Fruit fly (Drosophila melanogaster) whole organism, embryonic: Measurements from ENCODE around the gene CG13671.
A peak's percentile ranks its signal among the peaks of the same experiment; 100 is the strongest.

Source experiments
- Ada2b ChIP-seq: fragments of 200-800 bp; sonication (Bioruptor generic); IDR thresholded peaks from 2 replicates; pipeline ENCODE4 v1.3.6; 2022; ENCODE audit warnings: missing biosample characterization, missing genetic modification characterization
- CG10147 ChIP-seq: fragments of 200-800 bp; sonication (Bioruptor generic); optimal IDR thresholded peaks from 2 replicates; lab custom pipeline; 2019; ENCODE audit warnings: missing biosample characterization, mild to moderate bottlenecking, missing genetic modification characterization, moderate library complexity
- CG14441 ChIP-seq: fragments of 200-800 bp; sonication (Bioruptor generic); IDR thresholded peaks from 2 replicates; pipeline ENCODE4 v1.3.6; 2022; ENCODE audit warnings: missing biosample characterization, missing genetic modification characterization
- CG14667 ChIP-seq: fragments of 200-800 bp; sonication (Bioruptor generic); IDR thresholded peaks from 2 replicates; pipeline ENCODE4 v1.3.6; 2022; ENCODE audit warnings: missing biosample characterization, missing genetic modification characterization
- CG15269 ChIP-seq: fragments of 200-800 bp; sonication (Bioruptor generic); optimal IDR thresholded peaks from 2 replicates; lab custom pipeline; 2018; ENCODE audit warnings: missing biosample characterization, mild to moderate bottlenecking, missing genetic modification characterization, moderate library complexity
- CG15696 ChIP-seq: fragments of 200-800 bp; sonication (Bioruptor generic); optimal IDR thresholded peaks from 2 replicates; lab custom pipeline; 2019; ENCODE audit warnings: missing biosample characterization, mild to moderate bottlenecking, missing genetic modification characterization, moderate library complexity
- CG16815 ChIP-seq: fragments of 200-800 bp; sonication (Bioruptor generic); optimal IDR thresholded peaks from 3 replicates; lab custom pipeline; 2017; ENCODE audit warnings: missing biosample characterization, mild to moderate bottlenecking, missing genetic modification characterization
- CG17186 ChIP-seq: fragments of 200-800 bp; sonication (Bioruptor generic); optimal IDR thresholded peaks from 3 replicates; lab custom pipeline; 2017; ENCODE audit warnings: missing biosample characterization, missing genetic modification reagents, missing genetic modification characterization
- CG17802 ChIP-seq: fragments of 200-800 bp; sonication (Bioruptor generic); optimal IDR thresholded peaks from 2 replicates; lab custom pipeline; 2018; ENCODE audit warnings: missing biosample characterization, mild to moderate bottlenecking, missing genetic modification characterization, moderate library complexity
- CG17829 ChIP-seq: fragments of 200-800 bp; optimal IDR thresholded peaks from 2 replicates; lab custom pipeline; 2019; ENCODE audit warnings: missing biosample characterization, mild to moderate bottlenecking, missing genetic modification characterization, moderate library complexity
- CG34422 ChIP-seq: fragments of 200-800 bp; sonication (Bioruptor generic); IDR thresholded peaks from 3 replicates; pipeline ENCODE4 v1.3.6; 2022; ENCODE audit warnings: missing biosample characterization, missing genetic modification characterization
- CG3847 ChIP-seq: fragments of 200-800 bp; sonication (Bioruptor generic); IDR thresholded peaks from 2 replicates; pipeline ENCODE4 v1.3.6; 2022; ENCODE audit warnings: missing biosample characterization, missing genetic modification characterization
- CG4404 ChIP-seq: fragments of 200-800 bp; sonication (Bioruptor generic); IDR thresholded peaks from 2 replicates; pipeline ENCODE4 v1.3.6; 2022; ENCODE audit warnings: missing biosample characterization, missing genetic modification characterization
- CG4820 ChIP-seq: fragments of 200-800 bp; sonication (Bioruptor generic); optimal IDR thresholded peaks from 3 replicates; lab custom pipeline; 2016; ENCODE audit warnings: missing biosample characterization, missing genetic modification characterization
- CG5245 ChIP-seq: fragments of 200-800 bp; sonication (Bioruptor generic); optimal IDR thresholded peaks from 3 replicates; lab custom pipeline; 2016; ENCODE audit warnings: missing biosample characterization, missing genetic modification characterization
- CG6791 ChIP-seq: fragments of 200-800 bp; sonication (Bioruptor generic); IDR thresholded peaks from 3 replicates; pipeline ENCODE4 v1.3.6; 2022; ENCODE audit warnings: missing biosample characterization, missing genetic modification characterization; ENCODE audit not compliant: partially characterized antibody
- CG6854 ChIP-seq: fragments of 200-800 bp; sonication (Bioruptor generic); optimal IDR thresholded peaks from 3 replicates; lab custom pipeline; 2017; ENCODE audit warnings: missing biosample characterization, mild to moderate bottlenecking, missing genetic modification characterization
- CG7928 ChIP-seq: fragments of 200-800 bp; sonication (Bioruptor generic); optimal IDR thresholded peaks from 2 replicates; lab custom pipeline; 2017; ENCODE audit warnings: missing biosample characterization, mild to moderate bottlenecking, missing genetic modification characterization
- CG8388 ChIP-seq: fragments of 200-800 bp; sonication (Bioruptor generic); optimal IDR thresholded peaks from 2 replicates; lab custom pipeline; 2019; ENCODE audit warnings: missing biosample characterization, mild to moderate bottlenecking, missing genetic modification characterization, moderate library complexity
- CG9797 ChIP-seq: fragments of 200-800 bp; sonication (Bioruptor generic); optimal IDR thresholded peaks from 3 replicates; lab custom pipeline; 2018; ENCODE audit warnings: missing biosample characterization, mild to moderate bottlenecking, missing genetic modification characterization
- CHES-1-like ChIP-seq: fragments of 200-800 bp; sonication (Bioruptor generic); optimal IDR thresholded peaks from 2 replicates; lab custom pipeline; 2016; ENCODE audit warnings: missing biosample characterization, missing genetic modification characterization
- Camta ChIP-seq: fragments of 200-800 bp; sonication (Bioruptor generic); optimal IDR thresholded peaks from 2 replicates; lab custom pipeline; 2016; ENCODE audit warnings: missing biosample characterization, missing genetic modification characterization
- Drgx ChIP-seq: fragments of 200-800 bp; sonication (Bioruptor generic); IDR thresholded peaks from 2 replicates; pipeline ENCODE4 v1.3.6; 2022; ENCODE audit warnings: missing biosample characterization, missing genetic modification characterization
- HLH4C ChIP-seq: fragments of 200-800 bp; sonication (Bioruptor generic); IDR thresholded peaks from 3 replicates; pipeline ENCODE4 v1.3.6; 2022; ENCODE audit warnings: missing biosample characterization, missing genetic modification characterization; ENCODE audit not compliant: partially characterized antibody
- Hand ChIP-seq: fragments of 200-800 bp; sonication (Bioruptor generic); optimal IDR thresholded peaks from 2 replicates; lab custom pipeline; 2017; ENCODE audit warnings: mild to moderate bottlenecking, missing biosample characterization, missing genetic modification reagents, missing genetic modification characterization
- Hmr ChIP-seq: fragments of 200-800 bp; sonication (Bioruptor generic); optimal IDR thresholded peaks from 3 replicates; lab custom pipeline; 2017; ENCODE audit warnings: mild to moderate bottlenecking, missing biosample characterization, missing genetic modification reagents, missing genetic modification characterization
- Hr3 ChIP-seq: fragments of 200-800 bp; sonication (Bioruptor generic); optimal IDR thresholded peaks from 3 replicates; lab custom pipeline; 2016; ENCODE audit warnings: missing biosample characterization, missing genetic modification characterization
- Hr78 ChIP-seq, 2 experiments: fragments of 200-800 bp in 1 of 2; fragments of >200 bp in 1 of 2; sonication (Bioruptor generic) in 1 of 2; optimal IDR thresholded peaks; 2 replicates each; lab custom pipeline; 2017 to 2019; ENCODE audit warnings: missing biosample characterization in 2 of 2, missing genetic modification characterization in 2 of 2, mild to moderate bottlenecking in 1 of 2, moderate library complexity in 1 of 2
- Jarid2 ChIP-seq: fragments of 200-800 bp; sonication (Bioruptor generic); optimal IDR thresholded peaks from 3 replicates; lab custom pipeline; 2017; ENCODE audit warnings: mild to moderate bottlenecking, missing biosample characterization, missing genetic modification reagents, missing genetic modification characterization
- Mad ChIP-seq: fragments of 200-800 bp; sonication (Bioruptor generic); optimal IDR thresholded peaks from 2 replicates; lab custom pipeline; 2016; ENCODE audit warnings: missing biosample characterization, missing genetic modification characterization
- Nf-YB ChIP-seq: fragments of 200-800 bp; sonication (Bioruptor generic); optimal IDR thresholded peaks from 3 replicates; lab custom pipeline; 2019; ENCODE audit warnings: missing biosample characterization, mild to moderate bottlenecking, missing genetic modification characterization, moderate library complexity
- PHDP ChIP-seq: fragments of 200-800 bp; sonication (Bioruptor generic); optimal IDR thresholded peaks from 3 replicates; lab custom pipeline; 2018; ENCODE audit warnings: missing biosample characterization, mild to moderate bottlenecking, missing genetic modification characterization, moderate library complexity
- Trl ChIP-seq, 3 experiments: fragments of >200 bp in 2 of 3; fragments of 200-800 bp in 1 of 3; sonication (Bioruptor generic) in 1 of 3; optimal IDR thresholded peaks; 2 replicates in 1 of 3; 3 replicates in 2 of 3; lab custom pipeline; 2016 to 2017; ENCODE audit warnings: missing biosample characterization in 1 of 3, missing genetic modification characterization in 1 of 3
- ab ChIP-seq: fragments of 200-800 bp; sonication (Bioruptor generic); optimal IDR thresholded peaks from 2 replicates; lab custom pipeline; 2016; ENCODE audit warnings: missing biosample characterization, missing genetic modification characterization
- abd-A ChIP-seq: fragments of 200-800 bp; sonication (Bioruptor generic); optimal IDR thresholded peaks from 3 replicates; lab custom pipeline; 2019; ENCODE audit warnings: missing biosample characterization, mild to moderate bottlenecking, missing genetic modification characterization, moderate library complexity
- ase ChIP-seq: fragments of 200-800 bp; sonication (Bioruptor generic); IDR thresholded peaks from 3 replicates; pipeline ENCODE4 v1.3.6; 2022; ENCODE audit warnings: missing biosample characterization, missing genetic modification characterization
- br ChIP-seq: fragments of >200 bp; optimal IDR thresholded peaks from 2 replicates; lab custom pipeline; 2017
- caup ChIP-seq: fragments of 200-800 bp; sonication (Bioruptor generic); optimal IDR thresholded peaks from 3 replicates; lab custom pipeline; 2017; ENCODE audit warnings: missing biosample characterization, mild to moderate bottlenecking, missing genetic modification characterization, moderate library complexity; ENCODE audit not compliant: severe bottlenecking
- cwo ChIP-seq: fragments of 200-800 bp; sonication (Bioruptor generic); optimal IDR thresholded peaks from 3 replicates; lab custom pipeline; 2017; ENCODE audit warnings: missing biosample characterization, missing genetic modification characterization, mild to moderate bottlenecking, moderate library complexity, missing genetic modification reagents
- esg ChIP-seq: fragments of 200-800 bp; sonication (Bioruptor generic); conservative IDR thresholded peaks from 2 replicates; pipeline ENCODE4 v1.3.6; 2022; ENCODE audit warnings: missing biosample characterization, missing genetic modification characterization
- fu2 ChIP-seq: fragments of 200-800 bp; sonication (Bioruptor generic); optimal IDR thresholded peaks from 2 replicates; lab custom pipeline; 2016; ENCODE audit warnings: missing biosample characterization, missing genetic modification characterization
- gem ChIP-seq: fragments of 200-800 bp; sonication (Bioruptor generic); optimal IDR thresholded peaks from 2 replicates; lab custom pipeline; 2019; ENCODE audit warnings: missing biosample characterization, mild to moderate bottlenecking, missing genetic modification characterization, moderate library complexity
- jumu ChIP-seq: fragments of 200-800 bp; sonication (Bioruptor generic); optimal IDR thresholded peaks from 3 replicates; lab custom pipeline; 2016; ENCODE audit warnings: missing biosample characterization, missing genetic modification characterization
- onecut ChIP-seq: fragments of 200-800 bp; sonication (Bioruptor generic); IDR thresholded peaks from 2 replicates; pipeline ENCODE4 v1.3.6; 2022; ENCODE audit warnings: missing biosample characterization, missing genetic modification characterization
- otp ChIP-seq: fragments of 200-800 bp; sonication (Bioruptor generic); IDR thresholded peaks from 3 replicates; pipeline ENCODE4, ENCODE4 v1.3.6; 2022; ENCODE audit warnings: missing biosample characterization, missing genetic modification characterization
- ranshi ChIP-seq: fragments of 200-800 bp; sonication (Bioruptor generic); IDR thresholded peaks from 2 replicates; pipeline ENCODE4 v1.3.6; 2022; ENCODE audit warnings: missing biosample characterization, missing genetic modification characterization
- rib ChIP-seq: fragments of 200-800 bp; sonication (Bioruptor generic); IDR thresholded peaks from 2 replicates; pipeline ENCODE4 v1.3.6; 2022; ENCODE audit warnings: missing biosample characterization, missing genetic modification characterization
- sim ChIP-seq: fragments of 200-800 bp; sonication (Bioruptor generic); IDR thresholded peaks from 2 replicates; pipeline ENCODE4 v1.3.6; 2022; ENCODE audit warnings: missing biosample characterization, missing genetic modification characterization

Gene CG13671

DNA sequence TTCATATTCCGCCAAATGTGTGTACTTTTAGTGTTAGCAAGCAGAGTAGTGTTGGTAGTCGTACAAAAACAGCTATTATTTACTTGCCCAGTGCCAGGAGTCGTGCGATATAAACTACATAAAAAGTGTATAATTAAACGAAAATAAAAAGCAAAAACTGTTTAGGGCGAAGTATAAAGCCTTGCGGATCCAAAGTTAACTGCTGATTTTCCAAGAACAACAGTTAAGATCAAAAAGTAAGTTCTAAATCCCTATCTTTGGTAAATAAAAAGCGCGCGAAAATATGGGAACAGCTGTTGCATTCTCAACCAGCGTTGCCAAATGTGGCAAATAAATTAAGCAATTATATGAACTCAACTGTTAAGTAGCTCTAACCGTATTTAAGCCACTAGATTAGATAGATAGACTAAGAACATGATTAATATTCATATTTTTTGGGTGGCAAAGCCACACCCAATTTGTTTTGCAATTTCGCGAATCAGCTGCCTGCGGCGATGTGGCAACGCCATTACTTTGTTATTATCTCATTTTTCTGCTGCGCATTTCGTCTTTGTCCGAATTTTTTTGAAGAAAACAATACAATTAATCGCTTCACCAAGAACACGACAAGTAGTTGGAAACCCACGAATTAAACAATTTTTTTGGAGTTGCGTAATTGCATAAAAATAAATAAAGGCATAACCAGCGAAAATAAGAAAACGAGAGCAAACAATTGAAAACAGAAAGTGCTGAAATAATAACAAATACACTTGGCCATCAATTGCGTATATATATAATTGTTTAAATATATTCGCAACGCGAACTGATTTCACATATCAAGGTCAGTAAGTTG is 40.6 kb downstream of the CG13671 start, which contains the start of the genes Prim1 and CG7083 (continued):
- no peak for TF ChIP-seq Nf-YB (GFP tag; lab: Kevin White, UChicago)
- TF ChIP-seq CG15696 (tag; lab: Kevin White, UChicago): peak; percentile 49
- TF ChIP-seq cwo (GFP tag; lab: Kevin White, UChicago): peak; percentile 21
- TF ChIP-seq jumu (GFP tag; lab: Kevin White, UChicago): peak; percentile 64
- no peak for TF ChIP-seq CG14441 (GFP tag; lab: Robert Waterston, UW)
- peak; percentile 23 for TF ChIP-seq CG4820 (GFP tag; lab: Kevin White, UChicago)
- TF ChIP-seq CG14667 (GFP tag; lab: Robert Waterston, UW): no peak
- TF ChIP-seq CG17802 (tag; lab: Kevin White, UChicago): no peak
- TF ChIP-seq CG7928: peak; percentile 10
- no peak for TF ChIP-seq CG16815 (GFP tag; lab: Kevin White, UChicago)
- peak; percentile 10 for TF ChIP-seq CG5245 (GFP tag; lab: Kevin White, UChicago)
- 0 out of 2 replicates have a peak, but pooled peaks have one; percentile 41 for TF ChIP-seq ranshi (GFP tag; lab: Robert Waterston, UW)
- no peak for TF ChIP-seq ase
- TF ChIP-seq Hr78 (GFP tag; optimal IDR thresholded peaks at IDR 0.05; lab: Kevin White, UChicago): no peak
- TF ChIP-seq Hr3 (GFP tag; lab: Kevin White, UChicago): peak; percentile 49
- TF ChIP-seq CG6854 (GFP tag; lab: Kevin White, UChicago): no peak
- peak; percentile 54 for TF ChIP-seq Hmr (GFP tag; lab: Kevin White, UChicago)
- TF ChIP-seq Mad (GFP tag; lab: Kevin White, UChicago): peak; percentile 53
- TF ChIP-seq Ada2b (GFP tag; lab: Robert Waterston, UW): peak; percentile 48; the same call in 1 of the 2 replicates
- peak; percentile 52 for TF ChIP-seq CG15269 (tag; lab: Kevin White, UChicago)
- 0 out of 2 replicates have a peak, but pooled peaks have one; percentile 13 for TF ChIP-seq Drgx (GFP tag; lab: Robert Waterston, UW)
- no peak; the same call in 1 of the 2 replicates for TF ChIP-seq CG3847 (GFP tag; lab: Robert Waterston, UW)
- TF ChIP-seq sim (GFP tag; lab: Robert Waterston, UW): no peak
- TF ChIP-seq onecut (GFP tag; lab: Robert Waterston, UW): peak; percentile 24; the same call in 1 of the 2 replicates
- peak; percentile 57 for TF ChIP-seq PHDP (tag; lab: Kevin White, UChicago)
- TF ChIP-seq CHES-1-like: peak; percentile 76
- peak; percentile 74 for TF ChIP-seq Camta (GFP tag; lab: Kevin White, UChicago)
- peak; percentile 81 for TF ChIP-seq CG17186 (GFP tag; lab: Kevin White, UChicago)
- TF ChIP-seq CG34422 (GFP tag; lab: Robert Waterston, UW): peak; percentile 79
- TF ChIP-seq CG9797 (GFP tag; lab: Kevin White, UChicago): peak; percentile 19
- no peak for TF ChIP-seq HLH4C (GFP tag; lab: Robert Waterston, UW)
- peak; percentile 89 for TF ChIP-seq rib
- peak; percentile 59 for TF ChIP-seq CG17829
- no peak for TF ChIP-seq ab (GFP tag; lab: Kevin White, UChicago)
- TF ChIP-seq CG6791 (GFP tag; lab: Robert Waterston, UW): no peak
- 0 out of 3 replicates have a peak, but pooled peaks have one; percentile 9 for TF ChIP-seq otp
- TF ChIP-seq CG8388 (GFP tag; lab: Kevin White, UChicago): peak; percentile 51
- no peak for TF ChIP-seq esg (GFP tag; lab: Robert Waterston, UW)
- TF ChIP-seq gem (tag; lab: Kevin White, UChicago): peak; percentile 71
- no peak for TF ChIP-seq br (lab: Kevin White, UChicago)
- TF ChIP-seq CG10147: peak; percentile 34
- TF ChIP-seq fu2 (GFP tag; lab: Kevin White, UChicago): peak; percentile 32
- TF ChIP-seq caup (GFP tag; lab: Kevin White, UChicago): peak; percentile 55
- no peak for TF ChIP-seq Hand (GFP tag; lab: Kevin White, UChicago)
- no peak for TF ChIP-seq CG4404 (GFP tag; lab: Robert Waterston, UW)
- no peak for TF ChIP-seq Jarid2 (GFP tag; lab: Kevin White, UChicago)
- no peak for TF ChIP-seq abd-A (tag; lab: Kevin White, UChicago)
- TF ChIP-seq Trl (optimal IDR thresholded peaks at IDR 0.05; lab: Kevin White, UChicago): no peak
- TF ChIP-seq Trl (GFP tag; optimal IDR thresholded peaks at IDR 0.05; lab: Kevin White, UChicago): peak; percentile 65
